Worm (Caenorhabditis elegans): ENCODE measurements around the gene nhr-76.

nhr-76 gene

DNA sequence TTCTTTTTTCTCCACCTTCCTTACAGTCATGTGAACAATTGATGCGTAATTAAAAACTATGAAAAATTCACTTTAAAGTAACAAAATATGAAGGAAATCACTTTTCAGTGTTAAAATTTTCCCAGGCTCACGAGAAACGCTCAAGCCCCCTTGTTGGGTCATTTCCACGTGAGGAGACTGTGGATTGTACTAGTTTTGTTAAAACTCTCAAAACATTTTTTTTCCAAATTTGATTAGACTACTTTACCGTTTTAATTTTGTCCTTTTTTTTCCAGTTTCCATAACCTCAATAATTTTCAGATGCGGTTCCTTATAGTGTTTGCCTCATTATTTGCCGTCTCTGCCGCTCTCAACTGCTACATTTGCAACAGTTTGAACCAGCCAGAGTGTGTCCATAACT, 37.9 kb downstream of the nhr-76 start, which contains the start of gene K11H12.7:
Gene K11H12.7 (plus strand): TSS at position 301 of the 400 bp plus-strand sequence.
- TF ChIP-seq med-1 (GFP tag; optimal IDR thresholded peaks at IDR 0.05; ENCODE audit: insufficient read depth) = no peak
- TF ChIP-seq ztf-23 (GFP tag; IDR thresholded peaks at IDR 0.05) = no peak
- no peak for TF ChIP-seq T22C8.4 (GFP tag; IDR thresholded peaks at IDR 0.05)
- TF ChIP-seq flt-1 (GFP tag; IDR thresholded peaks at IDR 0.05) = no peak
- TF ChIP-seq ztf-29 (GFP tag; IDR thresholded peaks at IDR 0.05) = no peak
- TF ChIP-seq klf-2 (GFP tag; conservative IDR thresholded peaks at IDR 0.05) = no peak
- TF ChIP-seq tab-1 (GFP tag; IDR thresholded peaks at IDR 0.05) = no peak
- TF ChIP-seq ref-1 (GFP tag; conservative IDR thresholded peaks at IDR 0.05) = no peak
- no peak for TF ChIP-seq cog-1 (tag; optimal IDR thresholded peaks at IDR 0.05)

DNA sequence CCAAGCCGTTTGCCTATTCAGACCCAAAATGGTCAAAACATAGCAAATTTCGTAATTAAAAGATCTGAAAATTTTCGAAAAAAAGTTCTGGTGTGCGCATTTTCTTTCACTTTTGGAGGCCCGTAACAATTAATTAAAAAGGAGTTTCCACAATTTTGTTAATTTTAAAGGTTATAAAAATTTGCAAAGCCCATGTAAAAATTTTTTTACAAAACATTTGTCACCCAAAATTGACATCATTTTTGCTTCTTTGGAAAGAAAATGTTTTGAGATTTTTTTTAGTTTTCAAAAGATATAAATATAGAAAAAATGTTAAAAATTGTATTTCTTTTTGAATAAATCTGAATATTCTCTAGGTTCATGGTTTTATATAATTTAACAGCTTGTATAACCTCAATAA, 39.7 kb downstream of the nhr-76 start, which contains the start of gene K11H12.6:
Gene K11H12.6 (plus strand): TSS at position 301 of the 400 bp plus-strand sequence.
- TF ChIP-seq tab-1 (GFP tag; IDR thresholded peaks at IDR 0.05) = no peak
- TF ChIP-seq ref-1 (GFP tag; conservative IDR thresholded peaks at IDR 0.05) = no peak
- no peak for TF ChIP-seq ztf-23 (GFP tag; IDR thresholded peaks at IDR 0.05)
- no peak for TF ChIP-seq klf-2 (GFP tag; conservative IDR thresholded peaks at IDR 0.05)
- no peak for TF ChIP-seq flt-1 (GFP tag; IDR thresholded peaks at IDR 0.05)
- TF ChIP-seq med-1 (GFP tag; optimal IDR thresholded peaks at IDR 0.05; ENCODE audit: insufficient read depth) = no peak

ce11 chrIV:670455-670854, 43.1 kb downstream of the nhr-76 start, which contains the start of gene K11H12.11:
TSS of gene K11H12.11 (minus strand) at chrIV:670555.
- no peak for TF ChIP-seq med-1 (GFP tag; optimal IDR thresholded peaks at IDR 0.05; ENCODE audit: insufficient read depth)
- TF ChIP-seq klf-2 (GFP tag; conservative IDR thresholded peaks at IDR 0.05) = no peak
- no peak for TF ChIP-seq ref-1 (GFP tag; conservative IDR thresholded peaks at IDR 0.05)
- no peak for TF ChIP-seq cog-1 (tag; optimal IDR thresholded peaks at IDR 0.05)
- TF ChIP-seq flt-1 (GFP tag; IDR thresholded peaks at IDR 0.05) = no peak
- no peak for TF ChIP-seq ztf-23 (GFP tag; IDR thresholded peaks at IDR 0.05)
- no peak for TF ChIP-seq T22C8.4 (GFP tag; IDR thresholded peaks at IDR 0.05)
- no peak for TF ChIP-seq ztf-29 (GFP tag; IDR thresholded peaks at IDR 0.05)
- TF ChIP-seq tab-1 (GFP tag; IDR thresholded peaks at IDR 0.05) = no peak

- TF ChIP-seq ref-1 (GFP tag; conservative IDR thresholded peaks at IDR 0.05) (no peak), T22C8.4 (GFP tag; IDR thresholded peaks at IDR 0.05) (no peak), med-1 (GFP tag; optimal IDR thresholded peaks at IDR 0.05; ENCODE audit: insufficient read depth) (no peak), klf-2 (GFP tag; conservative IDR thresholded peaks at IDR 0.05) (no peak), cog-1 (tag; optimal IDR thresholded peaks at IDR 0.05) (no peak), ztf-29 (GFP tag; IDR thresholded peaks at IDR 0.05) (no peak), flt-1 (GFP tag; IDR thresholded peaks at IDR 0.05) (no peak), ztf-23 (GFP tag; IDR thresholded peaks at IDR 0.05) (no peak), tab-1 (GFP tag; IDR thresholded peaks at IDR 0.05) (no peak)
Observed at ce11 chrIV:673313-673712, 46.0 kb downstream of the nhr-76 start, which contains the start of gene K11H12.3. TSS of gene K11H12.3 (minus strand) at chrIV:673480.

- TF ChIP-seq klf-2 (GFP tag; conservative IDR thresholded peaks at IDR 0.05) (no peak), ztf-29 (GFP tag; IDR thresholded peaks at IDR 0.05) (no peak), T22C8.4 (GFP tag; IDR thresholded peaks at IDR 0.05) (no peak), flt-1 (GFP tag; IDR thresholded peaks at IDR 0.05) (no peak), tab-1 (GFP tag; IDR thresholded peaks at IDR 0.05) (no peak), ztf-23 (GFP tag; IDR thresholded peaks at IDR 0.05) (no peak), cog-1 (tag; optimal IDR thresholded peaks at IDR 0.05) (no peak), med-1 (GFP tag; optimal IDR thresholded peaks at IDR 0.05; ENCODE audit: insufficient read depth) (no peak), ref-1 (GFP tag; conservative IDR thresholded peaks at IDR 0.05) (no peak)
Observed at ce11 chrIV:675471-676159, 48.3 kb downstream of the nhr-76 start, which contains the start of the genes K11H12.4 and K11H12.10. TSS of gene K11H12.4 (minus strand) at chrIV:675883. TSS of gene K11H12.10 (plus strand) at chrIV:676075.

DNA sequence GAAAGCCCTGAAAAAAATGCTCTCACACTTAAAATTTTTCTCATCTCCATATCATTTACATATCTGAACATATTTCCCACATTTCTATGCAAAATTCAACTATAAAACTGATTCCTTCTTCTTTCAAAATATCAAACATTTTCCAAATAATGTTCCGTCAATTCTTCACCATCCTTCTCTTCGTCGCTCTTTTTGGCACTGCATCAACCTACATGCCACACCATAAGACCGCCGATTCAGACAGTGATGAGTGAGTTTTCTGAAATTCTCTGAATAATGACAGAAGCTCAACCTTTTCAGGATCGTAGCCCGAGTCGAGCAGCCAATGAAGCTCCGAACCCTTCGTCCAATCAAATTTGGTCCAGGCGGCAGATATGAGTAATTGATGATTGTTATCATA, 48.9 kb downstream of the nhr-76 start, which contains the start of gene K11H12.5:
Gene K11H12.5 (plus strand): TSS at position 301 of the 400 bp plus-strand sequence.
- TF ChIP-seq T22C8.4 (GFP tag; IDR thresholded peaks at IDR 0.05) = no peak
- no peak for TF ChIP-seq ztf-23 (GFP tag; IDR thresholded peaks at IDR 0.05)
- no peak for TF ChIP-seq flt-1 (GFP tag; IDR thresholded peaks at IDR 0.05)
- no peak for TF ChIP-seq ref-1 (GFP tag; conservative IDR thresholded peaks at IDR 0.05)
- TF ChIP-seq tab-1 (GFP tag; IDR thresholded peaks at IDR 0.05) = no peak
- TF ChIP-seq med-1 (GFP tag; optimal IDR thresholded peaks at IDR 0.05; ENCODE audit: insufficient read depth) = no peak
- no peak for TF ChIP-seq klf-2 (GFP tag; conservative IDR thresholded peaks at IDR 0.05)
- no peak for TF ChIP-seq ztf-29 (GFP tag; IDR thresholded peaks at IDR 0.05)
- TF ChIP-seq cog-1 (tag; optimal IDR thresholded peaks at IDR 0.05) = no peak

ce11 chrIV:682726-683340, 55.5 kb downstream of the nhr-76 start:
- TF ChIP-seq ref-1 (GFP tag; conservative IDR thresholded peaks at IDR 0.05) (peak; percentile 75), ztf-23 (GFP tag; IDR thresholded peaks at IDR 0.05) (peak; percentile 89), flt-1 (GFP tag; IDR thresholded peaks at IDR 0.05) (peak; percentile 94), klf-2 (GFP tag; conservative IDR thresholded peaks at IDR 0.05) (peak; percentile 88), cog-1 (tag; optimal IDR thresholded peaks at IDR 0.05) (peak; percentile 40), ztf-29 (GFP tag; IDR thresholded peaks at IDR 0.05) (peak; percentile 79), med-1 (GFP tag; optimal IDR thresholded peaks at IDR 0.05; ENCODE audit: insufficient read depth) (peak; percentile 53), tab-1 (GFP tag; IDR thresholded peaks at IDR 0.05) (peak; percentile 86), T22C8.4 (GFP tag; IDR thresholded peaks at IDR 0.05) (peak; percentile 79)
